Worm (Caenorhabditis elegans) whole organism, midembryonic: ENCODE measurements around the gene clc-1.

Experiments used
- cog-1 ChIP-seq: sonication (generic microtip); optimal IDR thresholded peaks from 2 replicates; lab custom pipeline; 2016; ENCODE audit warnings: missing genetic modification characterization, missing compliant biosample characterization
- flt-1 ChIP-seq: fragments of 200-800 bp; sonication (Bioruptor generic); IDR thresholded peaks from 2 replicates; pipeline ENCODE4 v1.3.6; 2022; ENCODE audit warnings: missing genetic modification characterization, missing compliant biosample characterization
- klf-2 ChIP-seq: fragments of 200-800 bp; sonication (Bioruptor generic); conservative IDR thresholded peaks from 2 replicates; pipeline ENCODE4 v1.3.6; 2022; ENCODE audit warnings: missing genetic modification reagents, missing genetic modification characterization, missing compliant biosample characterization
- med-1 ChIP-seq: sonication (generic microtip); optimal IDR thresholded peaks from 2 replicates; lab custom pipeline; 2017; ENCODE audit warnings: missing genetic modification characterization, mild to moderate bottlenecking, missing compliant biosample characterization, antibody characterized with exemption, missing genetic modification reagents; ENCODE audit not compliant: insufficient read depth
- ref-1 ChIP-seq: fragments of 200-800 bp; sonication (Bioruptor generic); conservative IDR thresholded peaks from 2 replicates; pipeline ENCODE4 v1.3.6; 2022; ENCODE audit warnings: missing genetic modification reagents, missing genetic modification characterization, missing compliant biosample characterization
- tab-1 ChIP-seq: fragments of 200-800 bp; sonication (Bioruptor generic); IDR thresholded peaks from 2 replicates; pipeline ENCODE4 v1.3.6; 2022; ENCODE audit warnings: missing genetic modification characterization, missing compliant biosample characterization
- ztf-23 ChIP-seq: fragments of 200-800 bp; sonication (Bioruptor generic); IDR thresholded peaks from 2 replicates; pipeline ENCODE4 v1.3.6; 2022; ENCODE audit warnings: missing genetic modification reagents, missing genetic modification characterization, missing compliant biosample characterization
- ztf-29 ChIP-seq: fragments of 200-800 bp; sonication (Bioruptor generic); IDR thresholded peaks from 2 replicates; pipeline ENCODE4 v1.3.6; 2022; ENCODE audit warnings: missing genetic modification reagents, missing genetic modification characterization, missing compliant biosample characterization

- TF ChIP-seq klf-2 (GFP tag; lab: Robert Waterston, UW) (no peak), cog-1 (tag; lab: Kevin White, UChicago) (no peak), med-1 (GFP tag; lab: Kevin White, UChicago) (no peak), tab-1 (GFP tag; lab: Robert Waterston, UW) (no peak), ztf-23 (no peak), flt-1 (GFP tag; lab: Robert Waterston, UW) (no peak), ztf-29 (GFP tag; lab: Robert Waterston, UW) (no peak), ref-1 (GFP tag; lab: Robert Waterston, UW) (no peak)
These were observed 3.1 kb downstream of the clc-1 start for ce11 chrX:11050335-11050734.
